Worm (Caenorhabditis elegans): ENCODE measurements around the gene Y51B9A.8.

DNA sequence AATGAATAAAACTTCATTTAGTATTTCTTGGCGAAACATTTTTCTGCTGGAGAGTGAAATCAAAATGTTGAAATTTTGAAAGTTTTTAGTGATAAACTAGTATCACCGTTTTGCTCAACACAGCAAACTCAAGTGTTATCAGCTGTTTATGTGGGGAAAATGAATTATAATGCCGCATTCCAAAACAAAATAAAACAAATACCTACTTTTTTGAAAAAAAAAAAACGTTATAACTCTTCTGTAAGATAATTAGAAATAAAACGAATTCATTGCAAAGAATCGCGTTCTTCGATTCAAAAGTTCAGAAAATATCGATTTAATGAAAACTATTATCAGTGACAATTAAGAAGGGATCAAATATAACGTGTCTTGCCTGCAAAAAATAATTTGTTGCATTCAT, 1.2 kb upstream of the Y51B9A.8 start, which contains the start of gene Y51B9A.9:
- TF ChIP-seq dao-5 (tag; optimal IDR thresholded peaks at IDR 0.05) (no peak), him-1 (tag; optimal IDR thresholded peaks at IDR 0.05) (no peak), W03F9.2 (tag; optimal IDR thresholded peaks at IDR 0.05) (no peak)
